Fruit fly (Drosophila melanogaster) whole organism: ENCODE data around the gene mRpS23.

Experiments
- CG8478 ChIP-seq: fragments of >200 bp; optimal IDR thresholded peaks from 2 replicates; lab custom pipeline; 2018; ENCODE audit warnings: inconsistent platforms
- Dll ChIP-seq: fragments of >200 bp; optimal IDR thresholded peaks from 2 replicates; lab custom pipeline; 2017
- EcR ChIP-seq, 2 experiments: fragments of >200 bp; optimal IDR thresholded peaks; 2 replicates each; lab custom pipeline; 2017; ENCODE audit warnings: missing biosample characterization in 2 of 2, missing genetic modification characterization in 2 of 2, missing genetic modification reagents in 2 of 2
- pan ChIP-seq: fragments of >200 bp; optimal IDR thresholded peaks from 2 replicates; lab custom pipeline; 2017
- psq ChIP-seq: fragments of >200 bp; optimal IDR thresholded peaks from 2 replicates; lab custom pipeline; 2017
- usp ChIP-seq: fragments of >200 bp; optimal IDR thresholded peaks from 2 replicates; lab custom pipeline; 2017; ENCODE audit warnings: missing biosample characterization, missing genetic modification characterization, mixed read lengths

DNA sequence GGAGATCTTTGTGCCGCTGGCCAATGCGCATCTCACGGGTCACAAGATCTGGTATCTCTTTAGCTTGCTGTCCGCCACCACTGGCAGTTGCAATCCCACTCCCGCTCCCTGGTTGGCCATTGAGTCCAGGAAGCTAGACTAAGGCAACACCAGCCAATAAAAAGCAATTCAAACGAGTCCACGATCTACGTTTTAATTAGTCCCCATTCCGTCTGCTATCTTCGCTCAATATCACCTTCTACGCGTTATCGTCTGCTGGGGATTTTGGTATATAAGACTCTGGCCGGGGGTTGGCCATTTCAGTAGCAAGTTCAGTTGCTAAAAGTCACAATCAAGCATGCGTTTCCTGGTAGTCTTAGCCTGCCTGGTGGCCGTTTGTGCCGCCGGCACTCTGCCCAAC lies 12.8 kb upstream of the mRpS23 start, which contains the start of gene CG7953:
- no peak for TF ChIP-seq psq (lab: Kevin White, UChicago)
- no peak for TF ChIP-seq usp (GFP tag; lab: Kevin White, UChicago)
- TF ChIP-seq pan (lab: Kevin White, UChicago), result no peak
- TF ChIP-seq Dll, result no peak
- no peak for TF ChIP-seq CG8478
- TF ChIP-seq EcR (GFP tag; optimal IDR thresholded peaks at IDR 0.05; lab: Kevin White, UChicago), result no peak
